Worm (Caenorhabditis elegans) whole organism, late embryonic: Measurements from ENCODE around the gene C46E10.8.

ENCODE experiments used
- C08G9.2 ChIP-seq: sonication (generic microtip); optimal IDR thresholded peaks from 2 replicates; lab custom pipeline; 2016; ENCODE audit warnings: mild to moderate bottlenecking, missing genetic modification characterization, moderate library complexity, missing compliant biosample characterization
- K02D7.2 ChIP-seq: sonication (generic microtip); optimal IDR thresholded peaks from 2 replicates; lab custom pipeline; 2017; ENCODE audit warnings: mild to moderate bottlenecking, missing genetic modification characterization, missing compliant biosample characterization
- ama-1 ChIP-seq: fragments of 150-350 bp; optimal IDR thresholded peaks from 2 replicates; lab custom pipeline; 2014
- ceh-18 ChIP-seq: sonication (generic microtip); optimal IDR thresholded peaks from 2 replicates; lab custom pipeline; 2016; ENCODE audit warnings: missing genetic modification characterization, missing compliant biosample characterization
- ceh-19 ChIP-seq: fragments of 200-800 bp; sonication (Bioruptor generic); optimal IDR thresholded peaks from 2 replicates; lab custom pipeline; 2018; ENCODE audit warnings: mild to moderate bottlenecking, missing genetic modification characterization, missing compliant biosample characterization
- ceh-2 ChIP-seq: sonication (generic microtip); optimal IDR thresholded peaks from 2 replicates; lab custom pipeline; 2016; ENCODE audit warnings: missing genotype, missing genetic modification characterization, missing compliant biosample characterization
- ceh-22 ChIP-seq: sonication (generic microtip); optimal IDR thresholded peaks from 2 replicates; lab custom pipeline; 2017; ENCODE audit warnings: missing biosample characterization, missing genetic modification characterization
- ceh-24 ChIP-seq: sonication (generic microtip); optimal IDR thresholded peaks from 2 replicates; lab custom pipeline; 2016; ENCODE audit warnings: mild to moderate bottlenecking, missing genetic modification characterization, missing compliant biosample characterization
- ceh-30 ChIP-seq: fragments of 150-350 bp; optimal IDR thresholded peaks from 2 replicates; lab custom pipeline; 2014; ENCODE audit warnings: missing biosample characterization, missing genetic modification characterization
- ceh-31 ChIP-seq: sonication (generic microtip); optimal IDR thresholded peaks from 2 replicates; lab custom pipeline; 2016; ENCODE audit warnings: missing genetic modification characterization, missing compliant biosample characterization
- ceh-34 ChIP-seq: sonication (generic microtip); optimal IDR thresholded peaks from 2 replicates; lab custom pipeline; 2016; ENCODE audit warnings: mild to moderate bottlenecking, missing genetic modification characterization, missing compliant biosample characterization
- ceh-45 ChIP-seq: fragments of 200-800 bp; sonication (Bioruptor generic); IDR thresholded peaks from 2 replicates; pipeline ENCODE4 v1.3.6; 2022; ENCODE audit warnings: missing genetic modification reagents, missing genetic modification characterization, missing compliant biosample characterization
- ceh-48 ChIP-seq: sonication (generic microtip); optimal IDR thresholded peaks from 2 replicates; lab custom pipeline; 2016; ENCODE audit warnings: missing genetic modification characterization, inconsistent platforms, missing compliant biosample characterization
- dmd-4 ChIP-seq: sonication (generic microtip); optimal IDR thresholded peaks from 2 replicates; lab custom pipeline; 2016; ENCODE audit warnings: borderline replicate concordance, missing genetic modification characterization, missing compliant biosample characterization
- elt-2 ChIP-seq: sonication (generic microtip); optimal IDR thresholded peaks from 2 replicates; lab custom pipeline; 2016; ENCODE audit warnings: missing genetic modification reagents, missing genetic modification characterization, missing compliant biosample characterization
- ets-4 ChIP-seq: sonication (generic microtip); optimal IDR thresholded peaks from 2 replicates; lab custom pipeline; 2016; ENCODE audit warnings: missing genetic modification characterization, missing compliant biosample characterization
- eyg-1 ChIP-seq: sonication (generic microtip); optimal IDR thresholded peaks from 2 replicates; lab custom pipeline; 2016; ENCODE audit warnings: missing genotype, missing genetic modification characterization, missing compliant biosample characterization
- fax-1 ChIP-seq: sonication (generic microtip); optimal IDR thresholded peaks from 2 replicates; lab custom pipeline; 2016; ENCODE audit warnings: missing genotype, missing genetic modification characterization, missing compliant biosample characterization
- fkh-6 ChIP-seq: sonication (generic microtip); optimal IDR thresholded peaks from 2 replicates; lab custom pipeline; 2016; ENCODE audit warnings: missing genetic modification characterization, missing compliant biosample characterization
- hlh-15 ChIP-seq: sonication (generic microtip); optimal IDR thresholded peaks from 2 replicates; lab custom pipeline; 2016; ENCODE audit warnings: missing genetic modification characterization, missing compliant biosample characterization
- hlh-30 ChIP-seq: sonication (generic microtip); optimal IDR thresholded peaks from 2 replicates; lab custom pipeline; 2017; ENCODE audit warnings: antibody characterized with exemption, missing genetic modification characterization, missing compliant biosample characterization; ENCODE audit not compliant: insufficient read depth
- lin-11 ChIP-seq: fragments of 200-800 bp; sonication (Bioruptor generic); optimal IDR thresholded peaks from 2 replicates; lab custom pipeline; 2018; ENCODE audit warnings: mild to moderate bottlenecking, missing genetic modification characterization, missing compliant biosample characterization
- madf-2 ChIP-seq: sonication (generic microtip); optimal IDR thresholded peaks from 2 replicates; lab custom pipeline; 2017; ENCODE audit warnings: missing genetic modification characterization, missing compliant biosample characterization
- odd-2 ChIP-seq: sonication (generic microtip); optimal IDR thresholded peaks from 2 replicates; lab custom pipeline; 2017; ENCODE audit warnings: antibody characterized with exemption, mild to moderate bottlenecking, missing genetic modification characterization, missing compliant biosample characterization
- pat-9 ChIP-seq: fragments of 200-800 bp; sonication (Bioruptor generic); optimal IDR thresholded peaks from 2 replicates; lab custom pipeline; 2018; ENCODE audit warnings: mild to moderate bottlenecking, missing genetic modification characterization, moderate library complexity, missing compliant biosample characterization
- pha-2 ChIP-seq: sonication (generic microtip); optimal IDR thresholded peaks from 2 replicates; lab custom pipeline; 2017; ENCODE audit warnings: mild to moderate bottlenecking, missing genetic modification characterization, missing compliant biosample characterization
- pha-4 ChIP-seq: fragments of 150-350 bp; optimal IDR thresholded peaks from 2 replicates; lab custom pipeline; 2018; ENCODE audit warnings: missing biosample characterization, missing genetic modification reagents, missing genetic modification characterization
- ref-2 ChIP-seq: sonication (generic microtip); optimal IDR thresholded peaks from 2 replicates; lab custom pipeline; 2016; ENCODE audit warnings: missing genetic modification characterization, missing compliant biosample characterization
- sox-2 ChIP-seq: fragments of 200-800 bp; sonication (Bioruptor generic); IDR thresholded peaks from 2 replicates; pipeline ENCODE4 v1.3.6; 2022; ENCODE audit warnings: missing genetic modification reagents, missing genetic modification characterization, missing compliant biosample characterization
- syd-9 ChIP-seq: sonication (generic microtip); optimal IDR thresholded peaks from 2 replicates; lab custom pipeline; 2016; ENCODE audit warnings: mild to moderate bottlenecking, missing genetic modification characterization, moderate library complexity, missing compliant biosample characterization
- tbx-7 ChIP-seq: sonication (generic microtip); optimal IDR thresholded peaks from 2 replicates; lab custom pipeline; 2016; ENCODE audit warnings: missing genotype, missing genetic modification characterization, missing compliant biosample characterization
- unc-3 ChIP-seq, 2 experiments: fragments of 200-800 bp in 1 of 2; sonication (Bioruptor generic) in 1 of 2; sonication (generic microtip) in 1 of 2; conservative IDR thresholded peaks in 1 of 2; optimal IDR thresholded peaks in 1 of 2; 2 replicates each; pipeline versions ENCODE4 v1.3.6 to Lab custom; 2016 to 2022; ENCODE audit warnings: missing compliant biosample characterization in 2 of 2, missing genetic modification characterization in 2 of 2, missing genetic modification reagents in 1 of 2
- unc-86 ChIP-seq: sonication (generic microtip); optimal IDR thresholded peaks from 2 replicates; lab custom pipeline; 2016; ENCODE audit warnings: missing genetic modification characterization, missing compliant biosample characterization
- zip-5 ChIP-seq: sonication (generic microtip); optimal IDR thresholded peaks from 2 replicates; lab custom pipeline; 2016; ENCODE audit warnings: missing genetic modification characterization, missing compliant biosample characterization
- ztf-16 ChIP-seq: sonication (generic microtip); optimal IDR thresholded peaks from 2 replicates; lab custom pipeline; 2017; ENCODE audit warnings: missing genetic modification characterization, missing compliant biosample characterization

Gene C46E10.8

ce11 chrII:3727996-3728395 is at the start of gene C46E10.8:
Gene C46E10.8, minus strand, starts transcription at chrII:3728096.
- TF ChIP-seq madf-2 (tag; lab: Kevin White, UChicago): no peak
- TF ChIP-seq ceh-34 (tag; lab: Kevin White, UChicago): no peak
- TF ChIP-seq K02D7.2 (tag; lab: Kevin White, UChicago): no peak
- TF ChIP-seq ama-1: no peak
- TF ChIP-seq sox-2 (GFP tag; lab: Robert Waterston, UW): no peak
- no peak for TF ChIP-seq pha-4 (tag; lab: Kevin White, UChicago)
- no peak for TF ChIP-seq pat-9 (tag; lab: Kevin White, UChicago)
- no peak for TF ChIP-seq elt-2 (tag; lab: Kevin White, UChicago)
- TF ChIP-seq zip-5 (tag; lab: Kevin White, UChicago): no peak
- no peak for TF ChIP-seq tbx-7 (tag; lab: Kevin White, UChicago)
- no peak for TF ChIP-seq ceh-31
- TF ChIP-seq syd-9 (tag; lab: Kevin White, UChicago): no peak
- TF ChIP-seq, all 69 proteins: peak for 0

- TF ChIP-seq eyg-1: no peak
- TF ChIP-seq hlh-15 (tag; lab: Kevin White, UChicago): no peak
- TF ChIP-seq pat-9 (tag; lab: Kevin White, UChicago): no peak
- TF ChIP-seq fkh-6 (tag; lab: Kevin White, UChicago): no peak
- TF ChIP-seq C08G9.2 (tag; lab: Kevin White, UChicago): no peak
- no peak for TF ChIP-seq ceh-22 (tag; lab: Kevin White, UChicago)
- TF ChIP-seq ceh-30 (tag; lab: Kevin White, UChicago): no peak
- TF ChIP-seq lin-11 (tag; lab: Kevin White, UChicago): no peak
- TF ChIP-seq elt-2 (tag; lab: Kevin White, UChicago): no peak
- TF ChIP-seq ets-4: no peak
Observed at ce11 chrII:3775719-3776118, 47.8 kb upstream of the C46E10.8 start, which contains the start of gene T24E12.3. Gene T24E12.3, plus strand, starts transcription at chrII:3776019.

DNA sequence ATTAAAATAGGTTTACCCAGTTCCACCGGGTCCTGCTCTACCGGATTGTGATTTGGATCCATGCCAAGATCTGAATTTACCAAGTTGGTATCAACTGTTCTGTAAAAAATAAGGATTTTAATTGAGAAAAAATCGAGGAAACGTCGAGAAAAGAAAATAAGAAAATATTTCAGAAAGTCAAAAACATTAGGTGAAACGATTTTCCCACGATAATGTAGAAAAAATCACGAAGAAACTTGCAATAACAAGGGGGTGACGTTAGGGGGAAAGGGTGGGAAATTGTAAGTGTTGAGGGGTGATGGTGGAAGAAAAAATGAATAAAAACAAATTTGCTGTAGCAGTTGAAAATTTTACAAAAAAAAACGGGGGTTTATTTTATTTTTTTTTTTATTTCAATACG is 45.2 kb upstream of the C46E10.8 start, which contains the start of gene T24E12.10:
Gene T24E12.10, minus strand, starts transcription at position 101 of the 400 bp plus-strand sequence.
- TF ChIP-seq ceh-45 (GFP tag; lab: Robert Waterston, UW): no peak
- TF ChIP-seq ceh-24 (tag; lab: Kevin White, UChicago): no peak
- TF ChIP-seq zip-5 (tag; lab: Kevin White, UChicago): no peak
- TF ChIP-seq sox-2 (GFP tag; lab: Robert Waterston, UW): no peak
- no peak for TF ChIP-seq ceh-18 (tag; lab: Kevin White, UChicago)
- TF ChIP-seq unc-86 (tag; lab: Kevin White, UChicago): no peak
- no peak for TF ChIP-seq hlh-30 (tag; lab: Kevin White, UChicago)
- no peak for TF ChIP-seq odd-2
- no peak for TF ChIP-seq pha-2 (tag; lab: Kevin White, UChicago)
- TF ChIP-seq fax-1 (tag; lab: Kevin White, UChicago): no peak
- TF ChIP-seq ceh-19: no peak
- TF ChIP-seq ztf-16: no peak
- no peak for TF ChIP-seq ceh-48 (tag; lab: Kevin White, UChicago)
- TF ChIP-seq ref-2 (tag; lab: Kevin White, UChicago): no peak
- no peak for TF ChIP-seq fkh-6 (tag; lab: Kevin White, UChicago)
- TF ChIP-seq ama-1: no peak
- no peak for TF ChIP-seq elt-2 (tag; lab: Kevin White, UChicago)
- no peak for TF ChIP-seq K02D7.2 (tag; lab: Kevin White, UChicago)
- TF ChIP-seq ceh-2 (tag; lab: Kevin White, UChicago): no peak
- no peak for TF ChIP-seq unc-3 (GFP tag; conservative IDR thresholded peaks at IDR 0.05; lab: Robert Waterston, UW)
- TF ChIP-seq unc-3 (tag; optimal IDR thresholded peaks at IDR 0.05; lab: Kevin White, UChicago): no peak

ce11 chrII:3771640-3772039 is 43.7 kb upstream of the C46E10.8 start:
- no peak for TF ChIP-seq dmd-4 (tag; lab: Kevin White, UChicago)
- TF ChIP-seq ama-1: no peak
